Fruit fly (Drosophila melanogaster) whole organism, adult: ENCODE measurements around the gene chic.

Source experiments
- CG11617 ChIP-seq: fragments of 200-800 bp; sonication (Bioruptor generic); optimal IDR thresholded peaks from 2 replicates; lab custom pipeline; 2017; ENCODE audit warnings: mild to moderate bottlenecking, missing biosample characterization, missing genetic modification reagents, missing genetic modification characterization
- CG12768 ChIP-seq: fragments of 200-800 bp; sonication (Bioruptor generic); optimal IDR thresholded peaks from 2 replicates; lab custom pipeline; 2017; ENCODE audit warnings: missing biosample characterization, missing genetic modification characterization, mild to moderate bottlenecking, moderate library complexity, missing genetic modification reagents
- CG33017 ChIP-seq: fragments of 200-800 bp; sonication (Bioruptor generic); optimal IDR thresholded peaks from 2 replicates; lab custom pipeline; 2018; ENCODE audit warnings: missing biosample characterization, mild to moderate bottlenecking, missing genetic modification characterization, moderate library complexity
- CG7101 ChIP-seq: fragments of 200-800 bp; sonication (Bioruptor generic); optimal IDR thresholded peaks from 2 replicates; lab custom pipeline; 2018; ENCODE audit warnings: missing biosample characterization, mild to moderate bottlenecking, missing genetic modification characterization, moderate library complexity
- Crg-1 ChIP-seq: fragments of 200-800 bp; sonication (Bioruptor generic); optimal IDR thresholded peaks from 2 replicates; lab custom pipeline; 2016; ENCODE audit warnings: missing biosample characterization, missing genetic modification characterization
- Hr96 ChIP-seq: fragments of 200-800 bp; sonication (Bioruptor generic); optimal IDR thresholded peaks from 2 replicates; lab custom pipeline; 2016; ENCODE audit warnings: missing biosample characterization, missing genetic modification characterization
- Mnt ChIP-seq: fragments of 200-800 bp; sonication (Bioruptor generic); optimal IDR thresholded peaks from 2 replicates; lab custom pipeline; 2016; ENCODE audit warnings: missing biosample characterization, mild to moderate bottlenecking, missing genetic modification characterization
- bab1 ChIP-seq: fragments of 200-800 bp; sonication (Bioruptor generic); optimal IDR thresholded peaks from 3 replicates; lab custom pipeline; 2019; ENCODE audit warnings: missing biosample characterization, mild to moderate bottlenecking, missing genetic modification characterization, moderate library complexity
- cnc ChIP-seq, 2 experiments: fragments of >200 bp; optimal IDR thresholded peaks; 2 replicates each; lab custom pipeline; 2017
- kay ChIP-seq: fragments of 200-800 bp; sonication (Bioruptor generic); peaks from one replicate; lab custom pipeline; 2016; ENCODE audit warnings: missing biosample characterization, missing genetic modification characterization, borderline replicate concordance
- ovo ChIP-seq: fragments of 200-800 bp; sonication (Bioruptor generic); optimal IDR thresholded peaks from 2 replicates; lab custom pipeline; 2016; ENCODE audit warnings: missing biosample characterization, missing genetic modification characterization
- tj ChIP-seq: fragments of 200-800 bp; sonication (Bioruptor generic); optimal IDR thresholded peaks from 3 replicates; lab custom pipeline; 2017; ENCODE audit warnings: missing biosample characterization, mild to moderate bottlenecking, missing genetic modification characterization, moderate library complexity

DNA sequence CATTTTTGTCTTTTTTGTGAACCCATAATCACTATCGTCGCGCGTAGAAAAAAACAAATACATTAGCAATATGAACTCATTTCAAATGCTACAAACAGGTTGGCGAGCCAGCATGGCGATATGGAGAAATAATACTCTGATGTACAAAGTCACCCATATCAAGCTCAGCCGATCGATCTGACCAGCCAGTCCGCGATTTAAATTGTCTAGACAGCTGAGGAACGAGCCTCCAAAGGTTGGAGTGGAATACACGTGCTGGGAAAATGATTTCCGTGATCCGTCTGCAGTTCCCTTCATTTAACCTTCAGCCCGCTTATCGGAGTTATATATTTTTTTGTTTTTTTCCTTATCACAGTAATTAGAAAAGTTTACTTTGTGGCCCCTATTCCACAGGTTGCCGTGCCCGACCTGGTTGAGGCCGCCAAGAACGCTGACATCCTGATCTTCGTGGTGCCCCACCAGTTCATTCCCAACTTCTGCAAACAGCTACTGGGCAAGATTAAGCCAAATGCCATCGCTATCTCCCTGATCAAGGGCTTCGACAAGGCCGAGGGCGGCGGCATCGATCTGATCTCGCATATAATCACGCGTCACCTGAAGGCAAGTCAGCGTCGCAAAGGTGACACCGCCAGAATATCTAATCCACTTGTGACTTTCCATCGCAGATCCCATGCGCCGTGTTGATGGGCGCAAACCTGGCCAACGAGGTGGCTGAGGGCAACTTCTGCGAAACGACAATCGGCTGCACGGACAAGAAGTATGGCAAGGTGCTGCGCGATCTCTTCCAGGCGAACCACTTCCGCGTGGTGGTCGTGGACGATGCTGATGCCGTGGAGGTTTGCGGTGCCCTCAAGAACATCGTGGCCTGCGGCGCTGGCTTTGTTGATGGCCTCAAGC is 34.9 kb downstream of the chic start:
- no peak for TF ChIP-seq tj
- TF ChIP-seq cnc (optimal IDR thresholded peaks at IDR 0.05; lab: Kevin White, UChicago): no peak
- TF ChIP-seq CG12768: no peak
- no peak for TF ChIP-seq ovo
- TF ChIP-seq CG7101 (tag; lab: Kevin White, UChicago): no peak
- TF ChIP-seq bab1 (GFP tag; lab: Kevin White, UChicago): peak; percentile 12
- TF ChIP-seq CG33017 (tag; lab: Kevin White, UChicago): no peak
- TF ChIP-seq CG11617 (GFP tag; lab: Kevin White, UChicago): no peak
- no peak for TF ChIP-seq Crg-1
- peak; percentile 33 for TF ChIP-seq Mnt (GFP tag; lab: Kevin White, UChicago)
- TF ChIP-seq kay (GFP tag; lab: Kevin White, UChicago): peak; percentile 97
- no peak for TF ChIP-seq Hr96 (GFP tag; lab: Kevin White, UChicago)
